Worm (Caenorhabditis elegans) whole organism, mixed stage, embryonic: ENCODE data around the gene T28D9.16.

Source experiments
- elt-1 ChIP-seq: sonication (generic microtip); optimal IDR thresholded peaks from 2 replicates; lab custom pipeline; 2017; ENCODE audit warnings: missing genetic modification characterization, mild to moderate bottlenecking, missing compliant biosample characterization, antibody characterized with exemption, moderate library complexity, borderline replicate concordance; ENCODE audit not compliant: insufficient read depth
- lin-13 ChIP-seq: fragments of 150-350 bp; optimal IDR thresholded peaks from 2 replicates; lab custom pipeline; 2014; ENCODE audit warnings: missing biosample characterization, missing genetic modification characterization
- lin-32 ChIP-seq: fragments of 200-800 bp; sonication (Bioruptor generic); optimal IDR thresholded peaks from 2 replicates; lab custom pipeline; 2018; ENCODE audit warnings: mild to moderate bottlenecking, missing genetic modification characterization, missing compliant biosample characterization
- nhr-12 ChIP-seq: fragments of 150-350 bp; optimal IDR thresholded peaks from 2 replicates; lab custom pipeline; 2014; ENCODE audit warnings: missing biosample characterization, missing genetic modification characterization
- nhr-237 ChIP-seq: fragments of 150-350 bp; optimal IDR thresholded peaks from 2 replicates; lab custom pipeline; 2014; ENCODE audit warnings: missing biosample characterization, missing genetic modification characterization
- pha-4 ChIP-seq: fragments of 150-350 bp; optimal IDR thresholded peaks from 2 replicates; lab custom pipeline; 2018; ENCODE audit warnings: missing biosample characterization, missing genetic modification reagents, missing genetic modification characterization
- sptf-1 ChIP-seq: sonication (generic microtip); optimal IDR thresholded peaks from 2 replicates; lab custom pipeline; 2017; ENCODE audit warnings: mild to moderate bottlenecking, missing genetic modification characterization, moderate library complexity, missing compliant biosample characterization
- unc-62 ChIP-seq: fragments of 150-350 bp; optimal IDR thresholded peaks from 2 replicates; lab custom pipeline; 2014; ENCODE audit warnings: missing biosample characterization, missing genetic modification reagents, missing genetic modification characterization
- ztf-11 ChIP-seq: fragments of 150-350 bp; optimal IDR thresholded peaks from 2 replicates; lab custom pipeline; 2014; ENCODE audit warnings: missing biosample characterization, missing genetic modification characterization

DNA sequence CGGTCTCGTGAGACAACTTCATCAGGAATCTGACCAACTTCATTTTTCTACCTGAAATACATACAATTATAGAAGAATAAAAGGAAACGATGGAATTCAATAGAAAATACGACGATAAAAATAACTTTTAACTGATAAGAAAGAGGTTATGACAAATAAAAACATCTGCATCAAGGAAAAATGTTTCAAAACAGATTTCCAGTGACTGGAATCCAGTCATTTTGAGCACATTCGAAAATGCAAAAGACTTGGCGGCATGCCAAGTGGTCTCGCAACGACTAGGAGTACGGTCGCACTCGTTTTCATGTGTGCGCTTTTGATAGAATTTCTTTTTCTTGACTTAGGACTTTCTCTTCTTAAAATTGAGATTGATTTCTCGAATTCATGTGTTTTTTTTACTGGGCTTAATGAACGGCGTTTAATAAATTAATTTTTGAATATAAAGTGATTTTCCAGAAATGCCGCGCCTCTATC is 14.3 kb downstream of the T28D9.16 start, which contains the start of the genes snr-3 and rsp-5:
- TF ChIP-seq ztf-11 (tag; lab: Kevin White, UChicago) (no peak), pha-4 (tag; lab: Kevin White, UChicago) (peak; percentile 66), nhr-12 (tag; lab: Kevin White, UChicago) (no peak), unc-62 (GFP tag; lab: Kevin White, UChicago) (no peak), lin-13 (tag; lab: Kevin White, UChicago) (peak; percentile 55), lin-32 (GFP tag; lab: Kevin White, UChicago) (no peak), elt-1 (tag; lab: Kevin White, UChicago) (no peak), sptf-1 (no peak), nhr-237 (tag; lab: Kevin White, UChicago) (peak; percentile 56)
